Fruit fly (Drosophila melanogaster) Kc167 (cell line): ENCODE data around the gene CG34273.

Experiments used
- Myc ChIP-seq: fragments of >200 bp; optimal IDR thresholded peaks from 2 replicates; lab custom pipeline; 2017; ENCODE audit warnings: missing external identifiers
- Sin3A ChIP-seq: fragments of >200 bp; optimal IDR thresholded peaks from 2 replicates; lab custom pipeline; 2018; ENCODE audit warnings: missing external identifiers
- h ChIP-seq: fragments of >200 bp; optimal IDR thresholded peaks from 3 replicates; lab custom pipeline; 2018; ENCODE audit warnings: missing external identifiers
- insv ChIP-seq: fragments of >200 bp; optimal IDR thresholded peaks from 3 replicates; lab custom pipeline; 2018; ENCODE audit warnings: missing external identifiers
- psq ChIP-seq: fragments of >200 bp; optimal IDR thresholded peaks from 2 replicates; lab custom pipeline; 2017; ENCODE audit warnings: missing external identifiers
- ttk ChIP-seq: sonication (Bioruptor generic); optimal IDR thresholded peaks from 2 replicates; lab custom pipeline; 2017; ENCODE audit warnings: missing external identifiers

The CG34273 gene

DNA sequence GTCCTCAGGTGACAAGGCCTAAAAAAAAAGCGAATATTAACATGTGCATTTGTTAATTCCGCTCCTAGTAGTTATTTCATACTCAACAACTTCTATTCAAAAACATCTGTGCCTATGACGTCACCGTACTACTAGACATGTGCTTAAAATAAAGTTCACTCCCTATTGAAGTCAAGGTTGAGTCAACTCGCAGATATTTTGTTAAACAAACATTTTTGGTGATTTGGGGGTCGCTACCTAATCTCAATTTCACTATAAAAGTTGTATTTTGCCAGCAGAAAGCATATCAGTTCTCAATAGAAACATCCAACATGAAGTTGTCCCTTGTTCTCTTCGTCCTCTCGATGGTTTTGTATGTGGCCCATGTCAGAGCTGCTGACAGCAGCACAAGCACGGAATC, at the start of gene CG34273:
Gene CG34273 (plus strand): TSS at position 301 of the 400 bp plus-strand sequence.
- TF ChIP-seq Myc (lab: Kevin White, UChicago) (no peak), h (lab: Kevin White, UChicago) (no peak), Sin3A (no peak), ttk (lab: Kevin White, UChicago) (no peak), psq (lab: Kevin White, UChicago) (no peak), insv (no peak)

DNA sequence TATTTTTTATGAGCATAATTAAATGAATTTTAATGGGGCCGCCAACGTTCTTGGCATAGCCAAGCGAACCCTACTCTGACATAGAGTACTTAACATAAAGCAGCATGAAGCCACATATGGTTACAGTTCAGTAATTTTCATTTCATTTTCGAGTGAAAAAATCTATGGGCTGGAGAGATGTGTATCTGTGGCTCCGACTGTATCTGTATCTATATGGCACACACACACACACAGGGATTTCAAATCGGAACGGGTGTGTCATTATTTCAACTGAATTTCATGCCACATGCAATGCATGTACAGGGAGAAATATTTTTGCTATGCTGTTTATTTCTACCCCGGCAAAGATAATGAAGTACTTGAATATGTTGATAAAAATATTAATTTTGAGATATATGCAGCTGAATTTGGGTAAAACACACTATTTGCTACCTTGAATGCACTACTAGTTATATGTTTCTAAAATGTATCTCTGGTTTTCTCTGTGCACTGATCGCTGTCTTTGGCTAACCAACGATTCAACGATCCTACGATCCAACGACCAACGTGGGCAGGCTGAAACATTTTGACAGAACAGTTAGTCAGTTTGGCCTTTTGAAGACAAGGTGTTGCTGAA, 49.5 kb upstream of the CG34273 start:
- no peak for TF ChIP-seq ttk (lab: Kevin White, UChicago)
- TF ChIP-seq h (lab: Kevin White, UChicago) = no peak
- TF ChIP-seq psq (lab: Kevin White, UChicago) = no peak
- TF ChIP-seq insv = no peak
- TF ChIP-seq Sin3A = no peak
- no peak for TF ChIP-seq Myc (lab: Kevin White, UChicago)

DNA sequence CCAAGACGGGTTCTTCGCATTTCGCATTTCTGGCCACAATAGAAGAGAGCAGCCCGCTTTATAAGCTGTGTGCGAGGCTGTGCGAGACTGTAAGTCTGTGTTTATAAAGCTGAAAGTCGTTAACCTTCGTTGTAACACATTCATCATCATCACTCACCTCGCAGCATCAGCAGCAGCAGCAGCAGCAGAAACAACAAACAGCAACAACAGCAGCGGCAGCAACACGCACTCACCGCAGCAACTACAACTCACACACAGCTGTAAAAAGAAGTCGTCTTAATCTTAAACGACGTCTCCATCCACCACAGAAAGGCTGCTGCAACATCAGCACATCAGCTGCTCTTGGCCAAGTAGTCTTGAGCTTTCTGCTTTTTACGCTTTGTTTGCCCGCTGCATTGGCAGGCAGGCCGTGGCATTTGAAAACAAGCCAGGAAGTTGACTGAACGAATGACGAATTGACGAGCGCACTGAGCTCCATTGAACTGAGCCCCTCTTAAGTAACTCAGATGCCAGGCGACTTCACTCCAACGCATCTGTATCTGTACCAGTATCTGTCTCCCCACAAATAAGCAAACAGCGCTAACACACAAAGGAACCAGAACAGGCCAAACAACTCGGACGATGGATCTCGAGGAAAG, 48.1 kb upstream of the CG34273 start:
- TF ChIP-seq ttk (lab: Kevin White, UChicago) (no peak), h (lab: Kevin White, UChicago) (no peak), insv (no peak), Sin3A (no peak), Myc (lab: Kevin White, UChicago) (no peak), psq (lab: Kevin White, UChicago) (no peak)

DNA sequence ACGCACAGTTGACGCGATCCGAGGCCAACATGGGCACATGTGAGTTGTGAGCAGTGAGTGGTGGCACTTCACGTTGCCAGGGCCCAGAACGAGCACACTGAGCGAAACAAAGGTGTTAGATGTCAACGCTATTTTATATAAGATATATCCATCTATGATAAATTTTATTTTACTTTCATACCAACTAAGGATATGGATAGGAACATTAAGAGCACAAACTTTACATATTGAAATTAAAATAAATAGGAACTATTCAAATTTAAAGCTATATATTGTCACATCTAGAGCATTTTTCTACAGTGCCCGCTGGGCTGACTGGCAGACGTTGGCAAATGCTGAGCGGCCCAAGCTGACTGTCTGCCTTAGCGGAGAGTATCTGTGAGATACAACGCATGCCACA, 47.1 kb upstream of the CG34273 start:
- TF ChIP-seq insv (no peak), ttk (lab: Kevin White, UChicago) (no peak), psq (lab: Kevin White, UChicago) (no peak), h (lab: Kevin White, UChicago) (no peak), Sin3A (no peak), Myc (lab: Kevin White, UChicago) (no peak)

DNA sequence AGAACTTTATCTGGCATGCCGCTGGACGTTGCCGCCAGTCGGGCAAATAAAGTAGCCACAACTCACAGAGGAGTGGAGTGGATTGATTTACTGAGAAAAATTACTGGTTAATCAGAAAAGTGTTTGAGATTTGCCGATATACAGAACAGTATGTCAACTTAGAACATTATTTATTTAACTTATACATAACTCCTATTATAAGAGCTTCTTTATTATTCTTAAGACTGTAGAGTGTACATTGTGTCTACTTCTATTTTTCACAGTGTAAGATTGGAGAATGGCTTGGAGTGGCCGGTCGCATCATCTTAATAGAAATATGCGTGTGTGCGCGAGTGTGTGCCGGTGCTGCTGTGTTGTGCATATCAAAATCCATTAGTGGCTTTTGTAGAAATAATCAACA, 46.2 kb upstream of the CG34273 start:
- TF ChIP-seq Myc (lab: Kevin White, UChicago) = no peak
- no peak for TF ChIP-seq Sin3A
- TF ChIP-seq ttk (lab: Kevin White, UChicago) = no peak
- TF ChIP-seq insv = no peak
- TF ChIP-seq h (lab: Kevin White, UChicago) = no peak
- TF ChIP-seq psq (lab: Kevin White, UChicago) = no peak

DNA sequence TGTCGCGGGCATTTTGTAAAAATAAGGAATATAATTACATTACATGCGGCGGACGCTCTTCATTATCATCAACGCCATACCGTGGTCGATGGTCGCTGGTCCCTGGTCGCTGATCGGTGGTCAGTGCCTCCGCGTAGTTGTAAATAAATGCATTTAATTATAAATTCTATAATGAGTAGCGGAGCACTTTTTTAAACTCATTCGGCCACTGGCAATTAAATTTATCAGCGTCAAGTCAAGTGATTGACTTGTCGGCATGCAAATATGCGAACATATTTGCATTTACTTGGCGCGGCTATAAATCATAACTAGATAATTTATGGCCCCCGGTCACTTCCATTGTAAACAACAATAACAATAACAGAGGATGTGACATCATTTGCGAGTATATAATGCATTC, 45.4 kb upstream of the CG34273 start:
- TF ChIP-seq ttk (lab: Kevin White, UChicago) (no peak), Sin3A (no peak), insv (no peak), psq (lab: Kevin White, UChicago) (no peak), Myc (lab: Kevin White, UChicago) (no peak), h (lab: Kevin White, UChicago) (no peak)

DNA sequence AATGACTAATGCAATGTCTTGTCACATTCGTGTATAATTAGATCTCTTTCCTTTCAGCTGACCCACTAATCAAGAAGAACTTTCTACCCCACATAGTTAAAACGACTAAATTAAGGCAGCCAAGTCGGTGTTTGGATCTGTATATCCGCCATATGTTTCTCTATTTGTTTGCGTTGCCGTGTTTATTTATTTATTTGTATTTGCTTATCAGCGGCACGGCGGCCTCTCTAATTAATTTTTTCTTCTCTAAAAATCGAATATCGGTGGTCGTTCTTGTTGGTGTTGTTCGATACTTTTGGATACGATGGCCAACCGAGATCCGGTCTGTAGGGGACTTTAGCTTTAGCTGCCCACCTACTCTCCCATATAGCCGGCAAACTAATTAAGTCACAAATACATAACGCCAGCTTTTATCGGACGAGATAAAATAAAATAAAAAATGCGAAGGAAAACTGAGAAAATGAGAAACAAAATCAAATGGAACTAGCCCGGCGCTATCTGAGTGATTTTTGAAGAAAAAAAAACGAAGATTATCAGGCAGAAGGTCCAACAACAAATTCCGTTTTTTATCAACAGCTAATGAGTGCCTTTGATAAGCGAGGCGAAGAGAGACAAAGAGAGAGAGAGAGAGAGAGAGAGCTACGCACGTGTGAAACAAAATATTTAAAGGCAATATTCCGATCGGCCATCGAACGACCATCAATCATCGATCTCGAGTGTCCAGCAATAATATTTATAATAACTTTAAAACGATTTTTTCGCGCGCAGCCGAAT, 44.1 kb upstream of the CG34273 start:
- TF ChIP-seq insv (no peak), Myc (lab: Kevin White, UChicago) (no peak), ttk (lab: Kevin White, UChicago) (no peak), Sin3A (no peak), psq (lab: Kevin White, UChicago) (no peak)

DNA sequence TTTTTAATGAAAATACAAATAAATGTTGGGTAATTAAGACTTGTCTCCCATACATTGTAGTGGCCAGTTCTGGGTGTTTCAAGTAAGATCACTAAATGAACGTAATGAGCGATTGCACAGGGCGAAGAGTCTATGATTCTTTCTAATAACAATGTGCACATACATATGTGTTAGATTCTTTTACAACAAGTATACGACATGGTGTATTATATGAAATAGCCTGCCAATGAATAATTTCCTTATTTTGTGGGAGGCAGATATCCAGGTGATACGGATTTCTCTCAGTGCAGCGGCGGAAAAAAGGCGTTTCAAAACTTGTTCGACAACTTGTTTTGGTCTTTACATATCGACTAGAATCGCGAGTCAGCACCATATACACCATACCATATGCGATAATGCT, 43.3 kb upstream of the CG34273 start:
- TF ChIP-seq ttk (lab: Kevin White, UChicago) (no peak), Myc (lab: Kevin White, UChicago) (no peak), insv (no peak), Sin3A (no peak), h (lab: Kevin White, UChicago) (no peak), psq (lab: Kevin White, UChicago) (no peak)

DNA sequence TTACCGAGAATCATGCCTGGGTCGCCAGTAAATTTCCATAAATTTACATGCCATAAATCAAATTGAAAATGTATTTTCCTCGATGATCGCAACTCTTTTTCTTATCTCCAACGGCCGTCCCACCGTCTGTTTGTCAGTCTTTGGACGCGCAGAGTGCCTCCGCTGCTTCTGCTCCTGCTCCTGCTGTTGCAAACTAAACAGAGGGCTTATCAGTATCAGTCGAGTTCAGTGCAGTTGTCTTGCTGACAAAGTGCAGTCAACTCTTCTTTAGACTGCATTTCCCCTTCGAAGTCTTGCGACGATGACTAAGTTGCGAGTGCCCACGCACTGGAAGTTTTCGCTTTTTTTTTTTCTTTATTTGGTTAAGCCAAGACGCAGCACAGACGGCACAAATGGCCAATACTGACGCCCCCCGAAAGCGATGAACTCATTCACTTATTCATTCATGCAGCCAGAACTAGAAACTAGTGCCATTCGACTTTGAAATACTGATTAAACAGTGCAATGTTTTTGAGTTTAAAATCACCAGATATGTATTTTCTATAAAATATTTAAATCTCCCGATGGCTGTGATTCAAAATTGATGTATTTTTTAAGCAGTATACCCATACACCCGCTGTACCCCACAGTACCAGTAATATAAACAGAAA, 42.6 kb upstream of the CG34273 start:
- TF ChIP-seq Sin3A = no peak
- no peak for TF ChIP-seq insv
- TF ChIP-seq h (lab: Kevin White, UChicago) = no peak
- TF ChIP-seq psq (lab: Kevin White, UChicago) = no peak
- TF ChIP-seq Myc (lab: Kevin White, UChicago) = no peak
- no peak for TF ChIP-seq ttk (lab: Kevin White, UChicago)

DNA sequence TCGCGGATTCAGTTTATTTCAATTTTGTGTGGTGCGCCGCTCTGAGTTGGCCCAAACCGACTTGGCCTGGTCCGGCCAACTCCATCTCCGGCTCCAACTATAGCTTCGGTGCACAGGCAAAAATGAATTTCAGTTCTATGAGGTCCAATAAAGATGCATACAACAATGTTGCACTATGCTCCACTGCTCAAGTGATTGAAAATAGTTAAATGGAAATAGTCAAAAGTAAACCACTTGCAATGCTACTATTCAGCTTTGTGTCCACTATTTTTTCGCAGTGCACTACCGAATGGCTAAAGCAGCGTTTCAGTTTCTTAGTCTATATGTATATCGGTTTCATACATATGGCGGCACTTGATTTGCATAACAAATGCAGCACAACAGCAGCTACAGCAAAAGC, 40.6 kb upstream of the CG34273 start:
- TF ChIP-seq Myc (lab: Kevin White, UChicago) = no peak
- no peak for TF ChIP-seq h (lab: Kevin White, UChicago)
- no peak for TF ChIP-seq Sin3A
- TF ChIP-seq insv = no peak
- TF ChIP-seq ttk (lab: Kevin White, UChicago) = no peak
- no peak for TF ChIP-seq psq (lab: Kevin White, UChicago)

DNA sequence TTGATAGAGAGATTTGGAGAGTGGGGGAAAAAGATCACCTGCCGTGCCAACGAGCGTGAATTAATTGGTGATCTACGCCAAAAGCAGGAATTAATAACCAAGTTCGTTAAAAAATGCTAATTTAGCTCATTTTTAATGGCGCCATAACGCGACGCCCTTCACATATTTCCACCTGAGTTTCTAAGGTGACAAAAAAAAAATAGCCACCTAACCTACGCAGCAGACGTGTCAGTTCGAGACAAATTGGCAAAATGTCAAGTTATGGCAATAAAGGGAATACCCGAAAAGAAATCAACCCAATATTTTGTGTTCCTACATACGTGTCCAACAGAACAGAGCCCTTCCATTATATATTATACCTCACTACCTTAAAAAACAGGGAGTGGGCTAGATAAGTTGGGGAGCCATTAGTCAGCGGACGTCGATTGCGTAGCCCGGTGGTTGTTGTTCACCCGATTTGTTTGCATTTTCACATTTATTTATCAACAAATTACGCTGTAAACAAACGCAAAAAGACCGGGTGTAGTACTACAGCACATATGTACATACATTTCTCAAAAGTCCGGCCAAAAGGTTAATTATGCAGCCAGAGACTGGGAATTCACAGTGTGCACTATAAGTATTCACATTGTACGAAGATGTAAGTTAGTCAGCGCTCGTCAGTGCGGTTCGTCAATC, 39.6 kb upstream of the CG34273 start:
- TF ChIP-seq psq (lab: Kevin White, UChicago) (no peak), insv (no peak), Sin3A (no peak), Myc (lab: Kevin White, UChicago) (no peak), h (lab: Kevin White, UChicago) (no peak), ttk (lab: Kevin White, UChicago) (no peak)
